Worm (Caenorhabditis elegans): Measurements from ENCODE around the gene F57B7.2.
A peak's percentile ranks its signal among the peaks of the same experiment; 100 is the strongest.

F57B7.2 gene

DNA sequence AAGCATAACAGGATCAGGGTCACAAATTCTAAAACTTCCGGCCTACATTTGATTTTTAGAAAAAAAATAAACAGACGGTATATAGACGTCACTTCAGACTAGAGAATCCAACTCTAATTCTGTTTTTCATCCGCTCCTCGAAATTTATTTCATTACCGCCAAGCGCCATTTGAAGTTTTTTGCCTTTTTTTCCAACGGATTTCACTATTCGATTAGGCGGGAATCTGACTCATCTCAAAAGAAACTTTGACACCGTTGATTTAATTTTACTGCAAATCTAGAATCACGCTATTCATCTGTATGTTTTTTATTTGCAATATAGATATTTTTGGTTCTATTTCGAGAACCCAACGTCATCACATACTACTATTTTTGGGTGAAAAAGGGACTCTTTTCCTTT, 12.6 kb downstream of the F57B7.2 start:
- no peak for TF ChIP-seq lsy-2 (tag; optimal IDR thresholded peaks at IDR 0.05)
- TF ChIP-seq M03D4.4 (tag; optimal IDR thresholded peaks at IDR 0.05): no peak
- no peak for TF ChIP-seq nhr-237 (tag; optimal IDR thresholded peaks at IDR 0.05)
- no peak for TF ChIP-seq snpc-4 (tag; optimal IDR thresholded peaks at IDR 0.05)
- TF ChIP-seq ceh-83 (GFP tag; optimal IDR thresholded peaks at IDR 0.05): no peak
- no peak for TF ChIP-seq tbx-8 (GFP tag; optimal IDR thresholded peaks at IDR 0.05)
- TF ChIP-seq ceh-39 (tag; optimal IDR thresholded peaks at IDR 0.05): no peak
- TF ChIP-seq cnd-1 (tag; optimal IDR thresholded peaks at IDR 0.05): no peak
- TF ChIP-seq lin-13 (tag; optimal IDR thresholded peaks at IDR 0.05): no peak
- no peak for TF ChIP-seq ceh-43 (GFP tag; optimal IDR thresholded peaks at IDR 0.05)
- no peak for TF ChIP-seq mls-2 (tag; optimal IDR thresholded peaks at IDR 0.05)
- no peak for TF ChIP-seq elt-1 (tag; optimal IDR thresholded peaks at IDR 0.05; ENCODE audit: borderline replicate concordance, insufficient read depth)
- no peak for TF ChIP-seq lin-32 (GFP tag; optimal IDR thresholded peaks at IDR 0.05)
- TF ChIP-seq hlh-1 (tag; optimal IDR thresholded peaks at IDR 0.05): no peak
- no peak for TF ChIP-seq zip-8 (tag; optimal IDR thresholded peaks at IDR 0.05)
- TF ChIP-seq unc-120 (tag; optimal IDR thresholded peaks at IDR 0.05; ENCODE audit: poor library complexity, severe bottlenecking): no peak

DNA sequence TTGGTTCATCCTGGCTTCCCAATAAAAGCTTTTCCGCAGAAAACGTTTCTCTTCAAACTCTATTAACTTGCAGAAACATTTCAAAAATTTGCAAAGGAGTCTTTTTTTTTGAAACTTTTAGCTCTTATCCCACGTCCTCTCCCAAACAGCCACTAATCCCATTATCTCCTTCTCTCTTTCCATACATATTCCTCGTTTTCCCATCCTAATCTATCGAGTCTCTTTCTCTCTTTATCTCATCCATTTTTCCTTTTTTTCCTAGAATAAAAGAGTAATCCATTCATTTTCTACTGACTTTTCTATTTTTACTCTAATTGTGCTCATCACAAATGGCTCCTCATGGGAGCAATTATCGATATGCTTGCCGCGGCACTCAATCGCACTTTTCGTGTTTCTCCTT, 14.7 kb downstream of the F57B7.2 start:
- no peak for TF ChIP-seq lin-13 (tag; optimal IDR thresholded peaks at IDR 0.05)
- no peak for TF ChIP-seq zip-8 (tag; optimal IDR thresholded peaks at IDR 0.05)
- no peak for TF ChIP-seq flh-1 (GFP tag; optimal IDR thresholded peaks at IDR 0.05)
- TF ChIP-seq cnd-1 (tag; optimal IDR thresholded peaks at IDR 0.05): no peak
- TF ChIP-seq ham-2 (GFP tag; optimal IDR thresholded peaks at IDR 0.05): no peak
- TF ChIP-seq ces-1 (GFP tag; optimal IDR thresholded peaks at IDR 0.05): peak; percentile 87
- TF ChIP-seq elt-1 (tag; optimal IDR thresholded peaks at IDR 0.05; ENCODE audit: borderline replicate concordance, insufficient read depth): no peak

ce11 chrV:11424565-11424964, 18.8 kb downstream of the F57B7.2 start, which contains the start of gene T26H10.2:
T26H10.2 (minus strand) TSS chrV:11424665.
- no peak for TF ChIP-seq flh-1 (GFP tag; optimal IDR thresholded peaks at IDR 0.05)
- no peak for TF ChIP-seq ceh-39 (tag; optimal IDR thresholded peaks at IDR 0.05)
- no peak for TF ChIP-seq hlh-1 (tag; optimal IDR thresholded peaks at IDR 0.05)
- TF ChIP-seq sptf-1 (tag; optimal IDR thresholded peaks at IDR 0.05): no peak
- TF ChIP-seq mls-2 (tag; optimal IDR thresholded peaks at IDR 0.05): no peak
- no peak for TF ChIP-seq nhr-2 (tag; optimal IDR thresholded peaks at IDR 0.05)
- no peak for TF ChIP-seq unc-62 (GFP tag; optimal IDR thresholded peaks at IDR 0.05)
- TF ChIP-seq elt-1 (tag; optimal IDR thresholded peaks at IDR 0.05; ENCODE audit: borderline replicate concordance, insufficient read depth): no peak
- TF ChIP-seq cnd-1 (tag; optimal IDR thresholded peaks at IDR 0.05): no peak
- TF ChIP-seq nhr-76 (tag; optimal IDR thresholded peaks at IDR 0.05): no peak
- no peak for TF ChIP-seq lsy-2 (tag; optimal IDR thresholded peaks at IDR 0.05)
- TF ChIP-seq ztf-11 (tag; optimal IDR thresholded peaks at IDR 0.05): no peak
- no peak for TF ChIP-seq ceh-43 (GFP tag; optimal IDR thresholded peaks at IDR 0.05)
- no peak for TF ChIP-seq lin-32 (GFP tag; optimal IDR thresholded peaks at IDR 0.05)
- no peak for TF ChIP-seq sem-2 (GFP tag; optimal IDR thresholded peaks at IDR 0.05)
- no peak for TF ChIP-seq bed-3 (GFP tag; optimal IDR thresholded peaks at IDR 0.05)

DNA sequence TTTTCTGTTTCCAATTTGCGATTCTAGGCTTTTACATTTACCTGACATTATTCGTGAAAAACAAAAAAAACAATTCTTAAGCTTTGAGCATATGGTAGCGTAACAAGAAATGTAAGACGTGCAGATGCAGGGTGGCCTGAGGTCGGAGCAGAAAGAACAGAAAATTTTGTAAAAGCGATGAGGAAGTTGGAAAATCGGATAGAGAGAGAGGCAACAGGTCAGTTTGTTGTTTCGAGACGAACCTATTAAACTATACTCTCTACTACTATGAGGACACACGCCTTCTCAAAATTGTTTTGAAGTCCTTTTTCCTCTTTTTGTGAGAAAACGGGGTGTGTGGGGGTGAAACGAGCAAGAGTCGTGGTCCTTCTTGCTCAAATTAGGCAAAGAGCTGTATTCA, 21.8 kb downstream of the F57B7.2 start, which contains the start of gene des-2:
des-2 (minus strand) TSS at position 101 of the 400 bp plus-strand sequence.
- TF ChIP-seq bed-3 (GFP tag; optimal IDR thresholded peaks at IDR 0.05) (no peak), elt-1 (tag; optimal IDR thresholded peaks at IDR 0.05; ENCODE audit: borderline replicate concordance, insufficient read depth) (no peak), mep-1 (tag; optimal IDR thresholded peaks at IDR 0.05) (no peak), mls-2 (tag; optimal IDR thresholded peaks at IDR 0.05) (no peak), unc-120 (tag; optimal IDR thresholded peaks at IDR 0.05; ENCODE audit: poor library complexity, severe bottlenecking) (no peak), unc-62 (GFP tag; optimal IDR thresholded peaks at IDR 0.05) (no peak), ceh-43 (GFP tag; optimal IDR thresholded peaks at IDR 0.05) (no peak), lsy-2 (tag; optimal IDR thresholded peaks at IDR 0.05) (no peak), nhr-2 (tag; optimal IDR thresholded peaks at IDR 0.05) (no peak)

DNA sequence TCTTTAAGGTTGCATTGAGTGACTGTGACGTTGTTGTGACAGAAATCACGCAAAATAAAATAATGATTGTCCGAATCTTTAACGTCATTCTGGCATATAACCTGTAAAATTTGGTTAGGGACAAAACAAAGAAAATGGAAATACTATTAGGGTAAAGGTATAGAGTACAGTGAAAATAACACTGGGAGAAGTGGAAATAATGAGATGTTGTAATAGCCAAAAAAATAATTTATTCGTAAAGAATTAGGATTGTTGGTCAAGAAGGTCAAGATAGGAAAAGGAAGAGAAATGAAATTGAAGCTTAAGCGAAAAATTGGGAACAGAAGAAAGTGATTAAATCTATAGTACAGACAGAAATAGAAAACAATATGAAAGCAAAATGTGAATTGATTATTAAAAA, 28.3 kb downstream of the F57B7.2 start, which contains the start of gene deg-3:
deg-3 (minus strand) TSS at position 101 of the 400 bp plus-strand sequence.
- TF ChIP-seq blmp-1 (tag; optimal IDR thresholded peaks at IDR 0.05): no peak

DNA sequence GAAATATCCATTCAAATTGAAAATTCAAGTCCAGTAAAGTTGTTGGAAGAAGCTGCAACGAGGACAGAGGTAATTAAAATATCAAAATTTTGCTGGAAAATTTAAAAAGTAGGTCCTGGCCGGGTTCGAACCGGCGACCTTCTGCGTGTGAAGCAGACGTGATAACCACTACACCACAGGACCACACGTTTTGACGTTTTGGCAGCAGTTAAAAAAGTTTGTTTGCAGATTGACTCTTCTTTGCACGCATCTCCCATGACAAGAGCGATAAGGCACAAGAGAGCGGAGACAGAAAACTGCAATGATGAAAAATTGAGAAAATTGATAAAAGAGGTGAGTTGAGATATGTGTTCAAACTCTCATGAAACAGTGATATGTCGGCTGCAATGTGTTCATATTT, 31.3 kb downstream of the F57B7.2 start:
- TF ChIP-seq mep-1 (tag; optimal IDR thresholded peaks at IDR 0.05) (no peak), sptf-1 (tag; optimal IDR thresholded peaks at IDR 0.05) (no peak), nhr-28 (tag; optimal IDR thresholded peaks at IDR 0.05) (no peak), nhr-76 (tag; optimal IDR thresholded peaks at IDR 0.05) (no peak), unc-120 (tag; optimal IDR thresholded peaks at IDR 0.05; ENCODE audit: poor library complexity, severe bottlenecking) (no peak), drap-1 (GFP tag; optimal IDR thresholded peaks at IDR 0.05) (no peak), ceh-39 (tag; optimal IDR thresholded peaks at IDR 0.05) (no peak), mls-2 (tag; optimal IDR thresholded peaks at IDR 0.05) (no peak), lin-13 (tag; optimal IDR thresholded peaks at IDR 0.05) (no peak), nhr-237 (tag; optimal IDR thresholded peaks at IDR 0.05) (no peak), flh-1 (GFP tag; optimal IDR thresholded peaks at IDR 0.05) (no peak), ces-1 (GFP tag; optimal IDR thresholded peaks at IDR 0.05) (no peak), bed-3 (GFP tag; optimal IDR thresholded peaks at IDR 0.05) (no peak), ham-2 (GFP tag; optimal IDR thresholded peaks at IDR 0.05) (no peak), ceh-43 (GFP tag; optimal IDR thresholded peaks at IDR 0.05) (no peak)

Data from whole organism, mixed stage, embryonic.